Worm (Caenorhabditis elegans) whole organism, young adult: ENCODE results near the gene set-11.
A peak's percentile ranks its signal among the peaks of the same experiment; 100 is the strongest.

Experiments
- C17E4.6 ChIP-seq: fragments of 200-800 bp; sonication (Bioruptor generic); IDR thresholded peaks from 2 replicates; pipeline ENCODE4 v1.3.6; 2022; ENCODE audit warnings: missing genetic modification reagents, missing genetic modification characterization, missing compliant biosample characterization
- D2030.7 ChIP-seq: fragments of 200-800 bp; sonication (Bioruptor generic); IDR thresholded peaks from 2 replicates; pipeline ENCODE4 v1.3.6; 2022; ENCODE audit warnings: missing genetic modification reagents, missing genetic modification characterization, missing compliant biosample characterization
- F22D6.2 ChIP-seq: sonication (generic microtip); optimal IDR thresholded peaks from 2 replicates; lab custom pipeline; 2016; ENCODE audit warnings: mild to moderate bottlenecking, missing genetic modification characterization, missing compliant biosample characterization
- F37B4.10 ChIP-seq: fragments of 200-800 bp; sonication (Bioruptor generic); IDR thresholded peaks from 2 replicates; pipeline ENCODE4 v1.3.6; 2022; ENCODE audit warnings: missing genetic modification characterization, missing compliant biosample characterization
- F49E8.2 ChIP-seq: sonication (generic microtip); optimal IDR thresholded peaks from 3 replicates; lab custom pipeline; 2017; ENCODE audit warnings: missing genetic modification characterization, mild to moderate bottlenecking, missing compliant biosample characterization, antibody characterized with exemption, moderate library complexity; ENCODE audit not compliant: insufficient read depth
- F52B5.7 ChIP-seq: sonication (generic microtip); optimal IDR thresholded peaks from 2 replicates; lab custom pipeline; 2016; ENCODE audit warnings: mild to moderate bottlenecking, missing genetic modification characterization, missing compliant biosample characterization
- F57A8.1 ChIP-seq: fragments of 200-800 bp; sonication (Bioruptor generic); optimal IDR thresholded peaks from 2 replicates; lab custom pipeline; 2018; ENCODE audit warnings: mild to moderate bottlenecking, missing genetic modification characterization, moderate library complexity, missing compliant biosample characterization
- T07F8.4 ChIP-seq: sonication (generic microtip); optimal IDR thresholded peaks from 2 replicates; lab custom pipeline; 2016; ENCODE audit warnings: mild to moderate bottlenecking, missing genetic modification characterization, moderate library complexity, missing compliant biosample characterization
- Y53F4B.3 ChIP-seq: fragments of 200-800 bp; sonication (Bioruptor generic); IDR thresholded peaks from 2 replicates; pipeline ENCODE4 v1.3.6; 2022; ENCODE audit warnings: missing genetic modification reagents, missing genetic modification characterization, missing compliant biosample characterization
- Y79H2A.3 ChIP-seq: fragments of 200-800 bp; sonication (Bioruptor generic); conservative IDR thresholded peaks from 2 replicates; pipeline ENCODE4 v1.3.6; 2022; ENCODE audit warnings: missing genetic modification reagents, missing genetic modification characterization, missing compliant biosample characterization
- athp-1 ChIP-seq: sonication (generic microtip); optimal IDR thresholded peaks from 2 replicates; lab custom pipeline; 2017; ENCODE audit warnings: mild to moderate bottlenecking, missing genetic modification characterization, missing compliant biosample characterization
- attf-5 ChIP-seq: fragments of 200-800 bp; sonication (Bioruptor generic); optimal IDR thresholded peaks from 2 replicates; lab custom pipeline; 2018; ENCODE audit warnings: mild to moderate bottlenecking, missing genetic modification characterization, missing compliant biosample characterization
- ceh-58 ChIP-seq: fragments of 200-800 bp; sonication (Bioruptor generic); IDR thresholded peaks from 2 replicates; pipeline ENCODE4 v1.3.6; 2022; ENCODE audit warnings: missing genetic modification characterization, missing compliant biosample characterization
- ceh-91 ChIP-seq: fragments of 200-800 bp; sonication (Bioruptor generic); IDR thresholded peaks from 2 replicates; pipeline ENCODE4 v1.3.6; 2022; ENCODE audit warnings: missing genetic modification reagents, missing genetic modification characterization, missing compliant biosample characterization
- chd-7 ChIP-seq: sonication (generic microtip); optimal IDR thresholded peaks from 2 replicates; lab custom pipeline; 2016; ENCODE audit warnings: mild to moderate bottlenecking, missing genetic modification characterization, moderate library complexity, missing compliant biosample characterization
- dox-1 ChIP-seq: fragments of 200-800 bp; sonication (Bioruptor generic); IDR thresholded peaks from 2 replicates; pipeline ENCODE4 v1.3.6; 2022; ENCODE audit warnings: missing genetic modification reagents, missing genetic modification characterization, missing compliant biosample characterization
- egrh-3 ChIP-seq: fragments of 200-800 bp; sonication (Bioruptor generic); IDR thresholded peaks from 2 replicates; pipeline ENCODE4 v1.3.6; 2022; ENCODE audit warnings: missing genetic modification reagents, missing genetic modification characterization, missing compliant biosample characterization
- hlh-12 ChIP-seq: sonication (generic microtip); optimal IDR thresholded peaks from 2 replicates; lab custom pipeline; 2016; ENCODE audit warnings: missing genetic modification characterization, missing compliant biosample characterization
- hlh-26 ChIP-seq: fragments of 200-800 bp; sonication (Bioruptor generic); conservative IDR thresholded peaks from 2 replicates; pipeline ENCODE4 v1.3.6; 2022; ENCODE audit warnings: missing genetic modification reagents, missing genetic modification characterization, missing compliant biosample characterization
- hmg-1.2 ChIP-seq: fragments of 200-800 bp; sonication (Bioruptor generic); IDR thresholded peaks from 2 replicates; pipeline ENCODE4 v1.3.6; 2022; ENCODE audit warnings: missing genetic modification reagents, missing genetic modification characterization, missing compliant biosample characterization
- lag-1 ChIP-seq: fragments of 200-800 bp; sonication (Bioruptor generic); IDR thresholded peaks from 2 replicates; pipeline ENCODE4 v1.3.6; 2022; ENCODE audit warnings: missing genetic modification reagents, missing genetic modification characterization, missing compliant biosample characterization
- let-607 ChIP-seq, 2 experiments: fragments of 200-800 bp in 1 of 2; sonication (Bioruptor generic) in 1 of 2; sonication (generic microtip) in 1 of 2; optimal IDR thresholded peaks; 2 replicates each; lab custom pipeline; 2016 to 2018; ENCODE audit warnings: mild to moderate bottlenecking in 2 of 2, missing compliant biosample characterization in 2 of 2, missing genetic modification characterization in 2 of 2, moderate library complexity in 2 of 2, missing genotype in 1 of 2
- lsl-1 ChIP-seq: fragments of 200-800 bp; sonication (Bioruptor generic); optimal IDR thresholded peaks from 2 replicates; lab custom pipeline; 2018; ENCODE audit warnings: mild to moderate bottlenecking, missing genetic modification characterization, moderate library complexity, missing compliant biosample characterization
- mcd-1 ChIP-seq: fragments of 200-800 bp; sonication (Bioruptor generic); IDR thresholded peaks from 2 replicates; pipeline ENCODE4 v1.3.6; 2022; ENCODE audit warnings: missing genetic modification reagents, missing genetic modification characterization, missing compliant biosample characterization
- nfya-1 ChIP-seq: sonication (generic microtip); optimal IDR thresholded peaks from 2 replicates; lab custom pipeline; 2017; ENCODE audit warnings: antibody characterized with exemption, missing compliant biosample characterization, missing genetic modification characterization, borderline replicate concordance; ENCODE audit not compliant: insufficient read depth
- pbrm-1 ChIP-seq: fragments of 200-800 bp; sonication (Bioruptor generic); IDR thresholded peaks from 2 replicates; pipeline ENCODE4 v1.3.6; 2022; ENCODE audit warnings: missing genetic modification reagents, missing genetic modification characterization, missing compliant biosample characterization
- pha-4 ChIP-seq: fragments of 150-350 bp; sonication (generic microtip); optimal IDR thresholded peaks from 2 replicates; lab custom pipeline; 2014; ENCODE audit warnings: missing biosample characterization, missing genetic modification reagents, missing genetic modification characterization
- rec-8 ChIP-seq, 2 experiments: sonication (generic microtip); optimal IDR thresholded peaks; 2 replicates each; lab custom pipeline; 2016; ENCODE audit warnings: mild to moderate bottlenecking in 2 of 2, missing genetic modification characterization in 2 of 2, missing genetic modification reagents in 2 of 2, missing genotype in 2 of 2, missing biosample characterization in 1 of 2, missing compliant biosample characterization in 1 of 2, moderate library complexity in 1 of 2
- repo-1 ChIP-seq: sonication (generic microtip); optimal IDR thresholded peaks from 2 replicates; lab custom pipeline; 2017; ENCODE audit warnings: mild to moderate bottlenecking, missing genetic modification characterization, missing compliant biosample characterization
- sea-2 ChIP-seq: fragments of 200-800 bp; sonication (Bioruptor generic); IDR thresholded peaks from 2 replicates; pipeline ENCODE4 v1.3.6; 2022; ENCODE audit warnings: missing genetic modification characterization, missing compliant biosample characterization
- snpc-3.4 ChIP-seq: sonication (generic microtip); optimal IDR thresholded peaks from 2 replicates; lab custom pipeline; 2017; ENCODE audit warnings: missing genetic modification characterization, mild to moderate bottlenecking, missing compliant biosample characterization, antibody characterized with exemption, moderate library complexity, missing genotype, missing genetic modification reagents
- snpc-4 ChIP-seq, 5 experiments: fragments of 150-350 bp in 1 of 5; sonication (generic microtip) in 4 of 5; optimal IDR thresholded peaks; 2 replicates each; lab custom pipeline; 2014 to 2018; ENCODE audit warnings: missing genetic modification characterization in 5 of 5, missing biosample characterization in 3 of 5, antibody characterized with exemption in 2 of 5, mild to moderate bottlenecking in 2 of 5, missing compliant biosample characterization in 2 of 5, missing genotype in 2 of 5, moderate library complexity in 2 of 5, missing genetic modification reagents in 1 of 5
- somi-1 ChIP-seq: fragments of 200-800 bp; sonication (Bioruptor generic); optimal IDR thresholded peaks from 2 replicates; lab custom pipeline; 2018; ENCODE audit warnings: mild to moderate bottlenecking, missing genetic modification characterization, missing compliant biosample characterization
- sptf-2 ChIP-seq: fragments of 200-800 bp; sonication (Bioruptor generic); optimal IDR thresholded peaks from 2 replicates; lab custom pipeline; 2018; ENCODE audit warnings: mild to moderate bottlenecking, missing genetic modification characterization, missing compliant biosample characterization
- zfh-2 ChIP-seq: fragments of 200-800 bp; sonication (Bioruptor generic); conservative IDR thresholded peaks from 2 replicates; pipeline ENCODE4 v1.3.6; 2022; ENCODE audit warnings: missing genetic modification reagents, missing genetic modification characterization, missing compliant biosample characterization
- zim-3 ChIP-seq: sonication (generic microtip); optimal IDR thresholded peaks from 2 replicates; lab custom pipeline; 2017; ENCODE audit warnings: mild to moderate bottlenecking, missing genetic modification characterization, moderate library complexity, missing compliant biosample characterization
- ztf-28 ChIP-seq: fragments of 200-800 bp; sonication (Bioruptor generic); IDR thresholded peaks from 2 replicates; pipeline ENCODE4 v1.3.6; 2022; ENCODE audit warnings: missing genetic modification reagents, missing genetic modification characterization, missing compliant biosample characterization

set-11 gene

ce11 chrII:2692476-2692875, at the start of gene set-11:
set-11 (minus strand) TSS chrII:2692576.
- TF ChIP-seq ceh-58 (GFP tag; lab: Robert Waterston, UW) (no peak), let-607 (tag; optimal IDR thresholded peaks at IDR 0.05; lab: Kevin White, UChicago) (no peak), lag-1 (GFP tag; lab: Robert Waterston, UW) (no peak), nfya-1 (no peak)

- TF ChIP-seq T07F8.4 (no peak), somi-1 (GFP tag; lab: Kevin White, UChicago) (no peak), dox-1 (GFP tag; lab: Robert Waterston, UW) (0 out of 2 replicates have a peak, but pooled peaks have one; percentile 9), sptf-2 (GFP tag; lab: Kevin White, UChicago) (no peak), snpc-3.4 (no peak), mcd-1 (GFP tag; lab: Robert Waterston, UW) (no peak), ceh-91 (GFP tag; lab: Robert Waterston, UW) (no peak), zfh-2 (GFP tag; lab: Robert Waterston, UW) (peak; percentile 89), hmg-1.2 (GFP tag; lab: Robert Waterston, UW) (no peak), sea-2 (GFP tag; lab: Robert Waterston, UW) (no peak), D2030.7 (no peak), pha-4 (tag; lab: Kevin White, UChicago) (no peak), athp-1 (tag; lab: Kevin White, UChicago) (no peak), chd-7 (tag; lab: Kevin White, UChicago) (no peak), C17E4.6 (GFP tag; lab: Robert Waterston, UW) (no peak), F37B4.10 (0 out of 2 replicates have a peak, but pooled peaks have one; percentile 4), F52B5.7 (peak; percentile 52), attf-5 (GFP tag; lab: Kevin White, UChicago) (no peak), egrh-3 (GFP tag; lab: Robert Waterston, UW) (peak; percentile 91), F22D6.2 (tag; lab: Kevin White, UChicago) (no peak), F57A8.1 (GFP tag; lab: Kevin White, UChicago) (peak; percentile 29)
Observed at ce11 chrII:2741405-2741804, 49.0 kb upstream of the set-11 start.

- TF ChIP-seq zim-3 (no peak), hlh-12 (tag; lab: Kevin White, UChicago) (no peak), F49E8.2 (tag; lab: Kevin White, UChicago) (no peak), hlh-26 (GFP tag; lab: Robert Waterston, UW) (no peak), Y79H2A.3 (GFP tag; lab: Robert Waterston, UW) (no peak), pbrm-1 (GFP tag; lab: Robert Waterston, UW) (no peak), repo-1 (no peak), rec-8 (tag; optimal IDR thresholded peaks at IDR 0.05; lab: Kevin White, UChicago) (no peak), ztf-28 (no peak), lsl-1 (GFP tag; lab: Kevin White, UChicago) (no peak), snpc-4 (GFP tag; optimal IDR thresholded peaks at IDR 0.05; lab: Kevin White, UChicago) (no peak), snpc-4 (tag; optimal IDR thresholded peaks at IDR 0.05; lab: Kevin White, UChicago) (no peak), somi-1 (GFP tag; lab: Kevin White, UChicago) (no peak), Y53F4B.3 (GFP tag; lab: Robert Waterston, UW) (no peak), mcd-1 (GFP tag; lab: Robert Waterston, UW) (no peak)
Observed at ce11 chrII:2739619-2740018, 47.2 kb upstream of the set-11 start, which contains the start of gene T05A8.6. T05A8.6 (minus strand) TSS chrII:2739719.
